Worm (Caenorhabditis elegans): Measurements from ENCODE around the gene C27D8.4.

C27D8.4 gene

DNA sequence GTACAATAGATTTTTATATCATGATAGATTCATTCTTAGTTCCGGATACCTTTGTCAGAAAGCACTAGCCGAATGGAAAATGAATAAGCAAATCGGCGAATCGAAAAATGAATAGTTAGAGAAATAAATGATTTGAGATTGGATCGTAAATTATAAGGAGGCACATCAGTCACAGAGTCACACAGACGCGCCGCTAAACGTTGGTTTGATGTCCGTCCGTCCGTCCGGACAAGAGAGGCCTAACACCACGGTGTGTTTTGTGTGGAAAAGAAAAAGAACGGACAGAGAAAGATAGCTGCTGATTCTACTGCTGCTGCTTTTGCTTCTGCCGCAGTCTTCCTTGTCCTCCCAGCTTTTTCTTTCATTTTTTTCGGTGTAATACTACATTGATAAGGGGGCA is 3.0 kb upstream of the C27D8.4 start:
- TF ChIP-seq nhr-2 (tag; optimal IDR thresholded peaks at IDR 0.05), result no peak
- TF ChIP-seq unc-62 (GFP tag; optimal IDR thresholded peaks at IDR 0.05), result peak; percentile 62

DNA sequence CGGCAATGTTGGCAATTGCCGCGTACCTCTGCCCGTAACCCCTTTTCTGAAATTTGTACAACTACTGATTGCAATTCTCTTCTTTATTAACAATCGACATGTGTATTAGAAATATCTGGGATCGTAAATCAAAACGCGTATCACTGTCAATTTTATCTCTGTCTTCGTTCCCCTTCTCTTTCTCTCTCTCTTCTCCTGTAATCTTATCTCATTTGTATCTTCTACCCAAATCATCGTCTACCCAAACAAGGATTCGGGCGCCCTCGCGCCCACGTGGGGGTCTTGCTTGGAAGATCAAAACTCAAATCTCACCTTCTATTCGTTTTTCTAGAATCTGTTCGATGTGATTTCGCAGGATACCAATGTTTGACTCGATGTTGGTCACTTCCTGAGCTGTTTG is 7.1 kb downstream of the C27D8.4 start, which contains the start of gene C27D8.2:
Gene C27D8.2 (plus strand): TSS at position 222 of the 400 bp plus-strand sequence.
- TF ChIP-seq unc-62 (GFP tag; optimal IDR thresholded peaks at IDR 0.05) (peak; percentile 14), sem-2 (GFP tag; optimal IDR thresholded peaks at IDR 0.05) (no peak), elt-3 (tag; optimal IDR thresholded peaks at IDR 0.05) (peak; percentile 34), elt-1 (tag; optimal IDR thresholded peaks at IDR 0.05; ENCODE audit: borderline replicate concordance, insufficient read depth) (peak; percentile 58), cnd-1 (tag; optimal IDR thresholded peaks at IDR 0.05) (no peak)

DNA sequence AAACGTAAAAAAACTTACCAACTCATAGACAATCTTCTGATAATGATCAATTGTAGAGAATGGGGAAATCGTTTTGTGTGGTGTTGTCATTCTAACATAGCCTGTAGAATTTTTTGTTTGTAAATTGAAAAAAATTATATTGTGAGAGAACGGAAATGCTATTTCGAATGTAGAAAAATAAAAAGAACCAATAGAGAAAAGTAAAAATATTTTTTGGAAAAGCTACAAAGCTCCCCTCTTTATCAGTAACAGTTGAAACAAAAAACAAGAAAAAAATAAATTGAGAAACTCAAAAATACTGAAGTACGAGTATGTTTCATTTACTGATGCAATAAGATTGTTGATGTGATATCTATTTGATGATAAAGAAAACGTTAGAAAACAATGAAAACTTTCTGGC is 7.7 kb downstream of the C27D8.4 start, which contains the start of gene C27D8.3:
Gene C27D8.3 (minus strand): TSS at position 101 of the 400 bp plus-strand sequence.
- TF ChIP-seq hlh-1 (tag; optimal IDR thresholded peaks at IDR 0.05), result no peak
- no peak for TF ChIP-seq ceh-39 (tag; optimal IDR thresholded peaks at IDR 0.05)
- no peak for TF ChIP-seq lin-13 (tag; optimal IDR thresholded peaks at IDR 0.05)

DNA sequence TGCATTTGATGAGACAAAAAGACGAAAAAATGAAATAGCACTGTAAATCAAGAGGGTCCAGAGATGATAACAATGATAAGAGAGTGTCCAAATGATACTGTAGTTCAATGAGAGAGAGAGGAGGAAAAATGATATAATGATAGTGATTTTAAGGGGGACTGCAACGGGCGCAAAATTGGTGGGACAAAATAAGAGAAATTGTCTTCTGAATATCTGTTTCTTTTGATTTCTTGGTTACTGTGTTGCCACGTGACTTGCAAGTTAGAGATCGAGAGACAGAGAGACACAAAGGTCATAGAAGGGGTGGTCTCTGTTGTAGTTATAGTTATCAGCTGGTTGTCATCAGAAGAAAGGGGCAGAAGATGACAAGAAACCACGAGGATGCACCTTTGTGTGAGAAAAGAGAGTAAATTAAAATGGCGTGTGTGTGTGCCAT is 12.1 kb downstream of the C27D8.4 start:
- no peak for TF ChIP-seq elt-1 (tag; optimal IDR thresholded peaks at IDR 0.05; ENCODE audit: borderline replicate concordance, insufficient read depth)
- TF ChIP-seq elt-3 (tag; optimal IDR thresholded peaks at IDR 0.05), result peak; percentile 89
- no peak for TF ChIP-seq mep-1 (tag; optimal IDR thresholded peaks at IDR 0.05)

DNA sequence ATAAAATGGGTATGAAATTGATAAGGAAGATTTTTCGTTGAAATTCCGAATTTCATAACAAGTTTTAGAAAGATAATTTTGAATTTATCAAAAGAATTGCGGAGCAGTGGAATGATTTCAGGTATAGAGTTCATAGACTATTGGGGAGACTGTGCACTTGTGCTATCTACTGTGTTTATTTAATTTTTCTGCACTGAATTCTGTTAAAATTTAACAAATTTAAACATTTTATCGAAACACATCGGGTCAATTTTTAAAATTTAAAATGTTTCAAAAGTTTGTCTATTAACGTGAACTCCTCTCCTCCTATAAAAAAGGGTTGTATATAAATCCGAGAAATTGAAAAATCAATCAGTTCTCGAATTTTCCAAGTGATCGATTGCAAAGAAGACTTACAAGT is 13.6 kb downstream of the C27D8.4 start, which contains the start of gene C27D8.1:
Gene C27D8.1 (plus strand): TSS at position 301 of the 400 bp plus-strand sequence.
- TF ChIP-seq lin-32 (GFP tag; optimal IDR thresholded peaks at IDR 0.05) (no peak), lsy-2 (tag; optimal IDR thresholded peaks at IDR 0.05) (no peak), sptf-1 (tag; optimal IDR thresholded peaks at IDR 0.05) (no peak), bed-3 (GFP tag; optimal IDR thresholded peaks at IDR 0.05) (no peak)

DNA sequence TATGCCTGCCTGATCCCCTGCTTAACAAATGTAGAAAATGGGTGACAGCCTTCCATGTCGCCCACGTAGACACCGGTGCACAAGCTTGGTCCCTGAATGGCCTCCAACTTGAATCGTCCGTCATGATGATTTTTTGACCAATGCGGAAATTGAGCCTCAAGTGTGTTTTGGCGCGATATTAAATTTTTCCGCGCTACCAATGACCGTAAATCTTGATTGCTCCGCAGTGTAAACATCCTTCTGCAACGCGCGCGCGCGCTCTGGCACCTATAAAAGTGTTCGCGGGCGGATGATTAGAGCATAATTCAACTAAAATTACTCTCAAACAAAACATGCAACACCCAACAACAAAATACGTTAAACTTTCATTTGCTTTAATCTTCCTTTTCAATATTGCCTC is 15.8 kb downstream of the C27D8.4 start, which contains the start of gene idpp-7:
Gene idpp-7 (plus strand): TSS at position 301 of the 400 bp plus-strand sequence.
- TF ChIP-seq ces-1 (GFP tag; optimal IDR thresholded peaks at IDR 0.05), result no peak
- no peak for TF ChIP-seq sptf-1 (tag; optimal IDR thresholded peaks at IDR 0.05)
- no peak for TF ChIP-seq nhr-237 (tag; optimal IDR thresholded peaks at IDR 0.05)
- no peak for TF ChIP-seq nhr-12 (tag; optimal IDR thresholded peaks at IDR 0.05)
- no peak for TF ChIP-seq lsy-2 (tag; optimal IDR thresholded peaks at IDR 0.05)
- TF ChIP-seq ceh-43 (GFP tag; optimal IDR thresholded peaks at IDR 0.05), result no peak
- TF ChIP-seq lin-13 (tag; optimal IDR thresholded peaks at IDR 0.05), result no peak
- no peak for TF ChIP-seq nhr-76 (tag; optimal IDR thresholded peaks at IDR 0.05)
- no peak for TF ChIP-seq tbx-8 (GFP tag; optimal IDR thresholded peaks at IDR 0.05)
- TF ChIP-seq cnd-1 (tag; optimal IDR thresholded peaks at IDR 0.05), result no peak
- TF ChIP-seq flh-1 (GFP tag; optimal IDR thresholded peaks at IDR 0.05), result no peak

DNA sequence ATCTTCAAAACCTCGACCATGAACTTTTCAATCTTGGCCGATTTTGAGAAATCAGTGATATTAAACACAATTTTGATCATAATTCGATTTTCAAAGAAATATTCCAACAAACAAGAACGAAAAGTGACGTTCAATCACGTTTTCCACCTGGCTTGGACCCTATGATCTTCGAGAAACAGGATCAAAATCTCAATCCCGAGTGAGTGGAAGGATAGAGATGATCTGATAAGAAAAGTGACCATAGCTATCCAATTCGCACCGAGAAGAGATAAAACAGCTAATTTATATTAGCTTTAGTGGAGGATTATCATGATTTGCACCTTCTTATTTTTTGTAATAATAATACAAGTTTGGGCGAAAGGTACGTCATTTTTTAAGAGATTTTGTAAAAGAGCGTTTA is 17.2 kb downstream of the C27D8.4 start, which contains the start of gene T23F6.2:
Gene T23F6.2 (plus strand): TSS at position 251 of the 400 bp plus-strand sequence.
- peak; percentile 47 for TF ChIP-seq elt-1 (tag; optimal IDR thresholded peaks at IDR 0.05; ENCODE audit: borderline replicate concordance, insufficient read depth)
- TF ChIP-seq ham-2 (GFP tag; optimal IDR thresholded peaks at IDR 0.05), result no peak

DNA sequence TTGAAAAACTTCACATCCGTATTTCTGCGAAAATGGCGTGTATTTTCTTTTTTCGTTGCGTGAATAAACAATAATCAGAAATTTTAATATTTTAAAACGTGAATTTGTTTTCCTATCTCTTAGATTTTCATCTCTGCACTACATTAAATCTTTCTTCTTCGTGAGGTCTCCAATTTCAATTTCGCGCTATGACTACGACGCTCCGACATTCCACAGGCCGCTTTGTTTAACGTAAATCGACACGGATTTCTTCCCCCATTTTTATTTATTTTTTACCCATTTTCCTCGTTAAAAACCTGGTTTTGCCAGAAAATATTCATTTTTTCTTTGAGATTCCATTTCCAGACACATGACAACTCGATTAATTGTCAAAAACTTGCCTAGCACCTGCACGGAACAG is 20.7 kb downstream of the C27D8.4 start, which contains the start of the genes T23F6.3 and rbd-1:
Gene T23F6.3 (minus strand): TSS at position 120 of the 400 bp plus-strand sequence.
Gene rbd-1 (plus strand): TSS at position 346 of the 400 bp plus-strand sequence.
- TF ChIP-seq mep-1 (tag; optimal IDR thresholded peaks at IDR 0.05) (peak; percentile 81), zip-8 (tag; optimal IDR thresholded peaks at IDR 0.05) (no peak), hlh-1 (tag; optimal IDR thresholded peaks at IDR 0.05) (peak; percentile 5), ceh-43 (GFP tag; optimal IDR thresholded peaks at IDR 0.05) (no peak), lin-13 (tag; optimal IDR thresholded peaks at IDR 0.05) (peak; percentile 74), sptf-1 (tag; optimal IDR thresholded peaks at IDR 0.05) (peak; percentile 71), nhr-2 (tag; optimal IDR thresholded peaks at IDR 0.05) (no peak), snpc-4 (tag; optimal IDR thresholded peaks at IDR 0.05) (no peak), nhr-12 (tag; optimal IDR thresholded peaks at IDR 0.05) (no peak), drap-1 (GFP tag; optimal IDR thresholded peaks at IDR 0.05) (peak; percentile 41), mab-5 (tag; optimal IDR thresholded peaks at IDR 0.05) (peak; percentile 40), lin-32 (GFP tag; optimal IDR thresholded peaks at IDR 0.05) (no peak), nhr-237 (tag; optimal IDR thresholded peaks at IDR 0.05) (peak; percentile 81), cnd-1 (tag; optimal IDR thresholded peaks at IDR 0.05) (no peak), sem-2 (GFP tag; optimal IDR thresholded peaks at IDR 0.05) (no peak), lsy-2 (tag; optimal IDR thresholded peaks at IDR 0.05) (peak; percentile 78), flh-1 (GFP tag; optimal IDR thresholded peaks at IDR 0.05) (no peak), M03D4.4 (tag; optimal IDR thresholded peaks at IDR 0.05) (peak; percentile 10), bed-3 (GFP tag; optimal IDR thresholded peaks at IDR 0.05) (no peak), elt-1 (tag; optimal IDR thresholded peaks at IDR 0.05; ENCODE audit: borderline replicate concordance, insufficient read depth) (no peak), unc-62 (GFP tag; optimal IDR thresholded peaks at IDR 0.05) (no peak), ces-1 (GFP tag; optimal IDR thresholded peaks at IDR 0.05) (no peak), ham-2 (GFP tag; optimal IDR thresholded peaks at IDR 0.05) (no peak), unc-39 (tag; optimal IDR thresholded peaks at IDR 0.05) (no peak), ceh-83 (GFP tag; optimal IDR thresholded peaks at IDR 0.05) (no peak), tbx-8 (GFP tag; optimal IDR thresholded peaks at IDR 0.05) (no peak), unc-120 (tag; optimal IDR thresholded peaks at IDR 0.05; ENCODE audit: poor library complexity, severe bottlenecking) (no peak), nhr-28 (tag; optimal IDR thresholded peaks at IDR 0.05) (no peak), pha-4 (tag; optimal IDR thresholded peaks at IDR 0.05) (peak; percentile 73)
